Fruit fly (Drosophila melanogaster) whole organism, wandering third instar larva: ENCODE data around the gene Shmt.

ENCODE experiments used
- CrebA ChIP-seq: fragments of 200-800 bp; sonication (Bioruptor generic); optimal IDR thresholded peaks from 2 replicates; lab custom pipeline; 2016; ENCODE audit warnings: missing biosample characterization, mild to moderate bottlenecking, missing genetic modification characterization, borderline replicate concordance
- Dfd ChIP-seq: fragments of >200 bp; optimal IDR thresholded peaks from 2 replicates; lab custom pipeline; 2017; ENCODE audit warnings: missing biosample characterization, missing genetic modification characterization
- Jra ChIP-seq: sonication (Bioruptor generic); optimal IDR thresholded peaks from 2 replicates; lab custom pipeline; 2016; ENCODE audit warnings: missing biosample characterization, missing genetic modification characterization
- fru ChIP-seq: fragments of 200-800 bp; sonication (Bioruptor generic); optimal IDR thresholded peaks from 3 replicates; lab custom pipeline; 2016; ENCODE audit warnings: missing biosample characterization, mild to moderate bottlenecking, missing genetic modification characterization
- psq ChIP-seq: fragments of 200-800 bp; sonication (Bioruptor generic); optimal IDR thresholded peaks from 3 replicates; lab custom pipeline; 2017; ENCODE audit warnings: missing biosample characterization, mild to moderate bottlenecking, missing genetic modification characterization, moderate library complexity
- sage ChIP-seq: fragments of 200-800 bp; sonication (Bioruptor generic); optimal IDR thresholded peaks from 2 replicates; lab custom pipeline; 2016; ENCODE audit warnings: missing biosample characterization, mild to moderate bottlenecking, missing genetic modification characterization

- TF ChIP-seq Jra (no peak), sage (GFP tag; lab: Kevin White, UChicago) (no peak), Dfd (GFP tag; lab: Kevin White, UChicago) (no peak), psq (GFP tag; lab: Kevin White, UChicago) (no peak), fru (peak; percentile 5), CrebA (GFP tag; lab: Kevin White, UChicago) (no peak)
Observed at dm6 chrX:5894529-5895487, 21.8 kb downstream of the Shmt start.
